Fruit fly (Drosophila melanogaster) whole organism, embryonic: ENCODE data around the gene robl22E.
A peak's percentile ranks its signal among the peaks of the same experiment; 100 is the strongest.

Experiments used
- Ada2b ChIP-seq: fragments of 200-800 bp; sonication (Bioruptor generic); IDR thresholded peaks from 2 replicates; pipeline ENCODE4 v1.3.6; 2022; ENCODE audit warnings: missing biosample characterization, missing genetic modification characterization
- Asciz ChIP-seq: fragments of 200-800 bp; sonication (Bioruptor generic); optimal IDR thresholded peaks from 2 replicates; lab custom pipeline; 2017; ENCODE audit warnings: missing biosample characterization, mild to moderate bottlenecking, missing genetic modification characterization, missing genetic modification reagents
- CG11504 ChIP-seq: fragments of 200-800 bp; sonication (Bioruptor generic); optimal IDR thresholded peaks from 3 replicates; lab custom pipeline; 2019; ENCODE audit warnings: missing biosample characterization, mild to moderate bottlenecking, missing genetic modification characterization, moderate library complexity
- CG11695 ChIP-seq: fragments of 200-800 bp; sonication (Bioruptor generic); IDR thresholded peaks from 3 replicates; pipeline ENCODE4 v1.3.6; 2022; ENCODE audit warnings: missing biosample characterization, missing genetic modification characterization
- CG12299 ChIP-seq: fragments of 200-800 bp; sonication (Bioruptor generic); optimal IDR thresholded peaks from 2 replicates; lab custom pipeline; 2018; ENCODE audit warnings: missing biosample characterization, mild to moderate bottlenecking, missing genetic modification characterization
- CG15073 ChIP-seq: fragments of 200-800 bp; sonication (Bioruptor generic); optimal IDR thresholded peaks from 2 replicates; lab custom pipeline; 2016; ENCODE audit warnings: missing biosample characterization, missing genetic modification characterization
- CG1832 ChIP-seq: fragments of 200-800 bp; sonication (Bioruptor generic); optimal IDR thresholded peaks from 2 replicates; lab custom pipeline; 2017; ENCODE audit warnings: missing biosample characterization, mild to moderate bottlenecking, missing genetic modification characterization, inconsistent platforms
- CG18599 ChIP-seq: fragments of 200-800 bp; sonication (Bioruptor generic); optimal IDR thresholded peaks from 3 replicates; lab custom pipeline; 2017; ENCODE audit warnings: missing biosample characterization, missing genetic modification characterization, mild to moderate bottlenecking, moderate library complexity, missing genetic modification reagents
- CG2120 ChIP-seq: fragments of 200-800 bp; sonication (Bioruptor generic); optimal IDR thresholded peaks from 3 replicates; lab custom pipeline; 2016; ENCODE audit warnings: missing biosample characterization, missing genetic modification characterization
- CG2678 ChIP-seq: fragments of 200-800 bp; sonication (Bioruptor generic); optimal IDR thresholded peaks from 3 replicates; lab custom pipeline; 2019; ENCODE audit warnings: missing biosample characterization, mild to moderate bottlenecking, missing genetic modification characterization, moderate library complexity
- CG3847 ChIP-seq: fragments of 200-800 bp; sonication (Bioruptor generic); IDR thresholded peaks from 2 replicates; pipeline ENCODE4 v1.3.6; 2022; ENCODE audit warnings: missing biosample characterization, missing genetic modification characterization
- CG7357 ChIP-seq: fragments of 200-800 bp; sonication (Bioruptor generic); IDR thresholded peaks from 3 replicates; pipeline ENCODE4 v1.3.6; 2022; ENCODE audit warnings: missing biosample characterization, missing genetic modification characterization
- CG9215 ChIP-seq: fragments of 200-800 bp; sonication (Bioruptor generic); IDR thresholded peaks from 2 replicates; pipeline ENCODE4 v1.3.6; 2022; ENCODE audit warnings: missing biosample characterization, missing genetic modification characterization
- CG9932 ChIP-seq: fragments of 200-800 bp; sonication (Bioruptor generic); IDR thresholded peaks from 2 replicates; pipeline ENCODE4 v1.3.6; 2022; ENCODE audit warnings: missing biosample characterization, missing genetic modification characterization
- CrebB ChIP-seq: fragments of 200-800 bp; sonication (Bioruptor generic); optimal IDR thresholded peaks from 3 replicates; lab custom pipeline; 2018; ENCODE audit warnings: missing biosample characterization, mild to moderate bottlenecking, missing genetic modification characterization
- Hmr ChIP-seq: fragments of 200-800 bp; sonication (Bioruptor generic); optimal IDR thresholded peaks from 3 replicates; lab custom pipeline; 2017; ENCODE audit warnings: mild to moderate bottlenecking, missing biosample characterization, missing genetic modification reagents, missing genetic modification characterization
- Hr51 ChIP-seq, 2 experiments: fragments of 200-800 bp; sonication (Bioruptor generic); optimal IDR thresholded peaks; 2 replicates in 1 of 2; 3 replicates in 1 of 2; lab custom pipeline; 2016 to 2018; ENCODE audit warnings: missing biosample characterization in 2 of 2, missing genetic modification characterization in 2 of 2, mild to moderate bottlenecking in 1 of 2, moderate library complexity in 1 of 2
- Med ChIP-seq: fragments of 200-800 bp; sonication (Bioruptor generic); peaks from one replicate; lab custom pipeline; 2016; ENCODE audit warnings: missing biosample characterization, missing genetic modification characterization, mild to moderate bottlenecking, inconsistent platforms, moderate library complexity
- Meics ChIP-seq: fragments of 200-800 bp; sonication (Bioruptor generic); optimal IDR thresholded peaks from 2 replicates; lab custom pipeline; 2017; ENCODE audit warnings: missing biosample characterization, mild to moderate bottlenecking, missing genetic modification characterization
- Oaz ChIP-seq: fragments of 200-800 bp; sonication (Bioruptor generic); IDR thresholded peaks from 2 replicates; pipeline ENCODE4 v1.3.6; 2022; ENCODE audit warnings: missing biosample characterization, missing genetic modification characterization
- Optix ChIP-seq: fragments of 200-800 bp; sonication (Bioruptor generic); IDR thresholded peaks from 3 replicates; pipeline ENCODE4 v1.3.6; 2022; ENCODE audit warnings: missing biosample characterization, missing genetic modification characterization
- Rx ChIP-seq: fragments of 200-800 bp; sonication (Bioruptor generic); IDR thresholded peaks from 2 replicates; pipeline ENCODE4 v1.3.6; 2022; ENCODE audit warnings: missing biosample characterization, missing genetic modification characterization
- Scr ChIP-seq: fragments of 200-800 bp; sonication (Bioruptor generic); IDR thresholded peaks from 2 replicates; pipeline ENCODE4 v1.3.6; 2022; ENCODE audit warnings: missing biosample characterization, missing genetic modification characterization; ENCODE audit not compliant: partially characterized antibody
- Xbp1 ChIP-seq: fragments of 200-800 bp; sonication (Bioruptor generic); optimal IDR thresholded peaks from 3 replicates; lab custom pipeline; 2016; ENCODE audit warnings: missing biosample characterization, mild to moderate bottlenecking, missing genetic modification characterization
- cwo ChIP-seq: fragments of 200-800 bp; sonication (Bioruptor generic); optimal IDR thresholded peaks from 3 replicates; lab custom pipeline; 2017; ENCODE audit warnings: missing biosample characterization, missing genetic modification characterization, mild to moderate bottlenecking, moderate library complexity, missing genetic modification reagents
- dysf ChIP-seq: fragments of 200-800 bp; sonication (Bioruptor generic); IDR thresholded peaks from 3 replicates; pipeline ENCODE4 v1.3.6; 2022; ENCODE audit warnings: missing biosample characterization, missing genetic modification characterization
- fd96Cb ChIP-seq: fragments of 200-800 bp; sonication (Bioruptor generic); optimal IDR thresholded peaks from 2 replicates; lab custom pipeline; 2018; ENCODE audit warnings: missing biosample characterization, mild to moderate bottlenecking, missing genetic modification characterization, moderate library complexity
- fru ChIP-seq: fragments of >200 bp; optimal IDR thresholded peaks from 2 replicates; lab custom pipeline; 2017
- ind ChIP-seq: fragments of 200-800 bp; sonication (Bioruptor generic); optimal IDR thresholded peaks from 3 replicates; lab custom pipeline; 2016; ENCODE audit warnings: missing biosample characterization, missing genetic modification characterization
- lab ChIP-seq: fragments of 200-800 bp; sonication (Bioruptor generic); optimal IDR thresholded peaks from 3 replicates; lab custom pipeline; 2017; ENCODE audit warnings: missing biosample characterization, missing genetic modification characterization, mild to moderate bottlenecking, moderate library complexity, missing genetic modification reagents
- lmd ChIP-seq: fragments of 200-800 bp; sonication (Bioruptor generic); IDR thresholded peaks from 2 replicates; pipeline ENCODE4 v1.3.6; 2022; ENCODE audit warnings: missing biosample characterization, missing genetic modification characterization
- nerfin-2 ChIP-seq: fragments of 200-800 bp; sonication (Bioruptor generic); IDR thresholded peaks from 2 replicates; pipeline ENCODE4 v1.3.6; 2022; ENCODE audit warnings: missing biosample characterization, missing genetic modification characterization; ENCODE audit not compliant: partially characterized antibody
- nom ChIP-seq: fragments of 200-800 bp; sonication (Bioruptor generic); optimal IDR thresholded peaks from 2 replicates; lab custom pipeline; 2017; ENCODE audit warnings: missing biosample characterization, missing genetic modification characterization, mild to moderate bottlenecking, moderate library complexity, missing genetic modification reagents
- onecut ChIP-seq: fragments of 200-800 bp; sonication (Bioruptor generic); IDR thresholded peaks from 2 replicates; pipeline ENCODE4 v1.3.6; 2022; ENCODE audit warnings: missing biosample characterization, missing genetic modification characterization
- otp ChIP-seq: fragments of 200-800 bp; sonication (Bioruptor generic); IDR thresholded peaks from 3 replicates; pipeline ENCODE4, ENCODE4 v1.3.6; 2022; ENCODE audit warnings: missing biosample characterization, missing genetic modification characterization
- pho ChIP-seq: fragments of 200-800 bp; sonication (Bioruptor generic); optimal IDR thresholded peaks from 2 replicates; lab custom pipeline; 2016; ENCODE audit warnings: missing biosample characterization, missing genetic modification characterization
- pnt ChIP-seq: fragments of 200-800 bp; sonication (Bioruptor generic); optimal IDR thresholded peaks from 3 replicates; lab custom pipeline; 2016; ENCODE audit warnings: missing biosample characterization, missing genetic modification characterization
- ranshi ChIP-seq: fragments of 200-800 bp; sonication (Bioruptor generic); IDR thresholded peaks from 2 replicates; pipeline ENCODE4 v1.3.6; 2022; ENCODE audit warnings: missing biosample characterization, missing genetic modification characterization
- rib ChIP-seq: fragments of 200-800 bp; sonication (Bioruptor generic); IDR thresholded peaks from 2 replicates; pipeline ENCODE4 v1.3.6; 2022; ENCODE audit warnings: missing biosample characterization, missing genetic modification characterization
- row ChIP-seq: fragments of 200-800 bp; sonication (Bioruptor generic); IDR thresholded peaks from 3 replicates; pipeline ENCODE4 v1.3.6; 2022; ENCODE audit warnings: missing biosample characterization, missing genetic modification characterization
- sisA ChIP-seq: fragments of 200-800 bp; sonication (Bioruptor generic); IDR thresholded peaks from 2 replicates; pipeline ENCODE4 v1.3.6; 2022; ENCODE audit warnings: missing biosample characterization, missing genetic modification characterization
- slbo ChIP-seq: fragments of 200-800 bp; sonication (Bioruptor generic); IDR thresholded peaks from 2 replicates; pipeline ENCODE4 v1.3.6; 2022; ENCODE audit warnings: missing biosample characterization, missing genetic modification characterization
- stwl ChIP-seq: fragments of 200-800 bp; sonication (Bioruptor generic); optimal IDR thresholded peaks from 3 replicates; lab custom pipeline; 2018; ENCODE audit warnings: missing biosample characterization, mild to moderate bottlenecking, missing genetic modification characterization, moderate library complexity
- ttk ChIP-seq: fragments of 200-800 bp; sonication (Bioruptor generic); IDR thresholded peaks from 2 replicates; pipeline ENCODE4 v2.1.2; 2022; ENCODE audit warnings: missing biosample characterization, missing genetic modification characterization
- zfh2 ChIP-seq: fragments of 200-800 bp; sonication (Bioruptor generic); optimal IDR thresholded peaks from 2 replicates; lab custom pipeline; 2016; ENCODE audit warnings: missing biosample characterization, missing genetic modification characterization

Gene robl22E

DNA sequence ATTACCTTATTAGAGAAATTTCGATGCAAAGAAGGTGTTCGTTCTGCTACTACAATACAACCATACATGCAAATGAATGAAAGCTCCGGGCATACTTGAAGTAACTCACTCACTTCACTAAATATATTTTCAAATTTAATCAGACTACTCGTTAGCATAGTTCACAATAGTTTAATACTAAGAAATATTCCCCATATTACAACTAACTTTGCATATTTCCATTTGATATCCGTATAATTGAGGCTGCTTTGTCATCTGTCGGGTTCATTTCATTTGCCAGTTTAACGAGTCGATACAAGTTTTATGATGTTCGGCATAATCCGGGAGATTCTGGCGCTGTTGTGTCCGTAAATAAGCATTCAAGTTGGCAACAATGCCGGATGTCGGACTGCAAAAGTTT is at the start of gene robl22E:
TSS of gene robl22E (minus strand) at position 101 of the 400 bp plus-strand sequence.
- TF ChIP-seq fru (lab: Kevin White, UChicago) (no peak), rib (no peak), pnt (no peak), CG15073 (no peak), sisA (no peak), CrebB (no peak), onecut (GFP tag; lab: Robert Waterston, UW) (no peak), stwl (tag; lab: Kevin White, UChicago) (no peak), fd96Cb (no peak), Asciz (GFP tag; lab: Kevin White, UChicago) (no peak), Med (no peak), ranshi (GFP tag; lab: Robert Waterston, UW) (no peak)

DNA sequence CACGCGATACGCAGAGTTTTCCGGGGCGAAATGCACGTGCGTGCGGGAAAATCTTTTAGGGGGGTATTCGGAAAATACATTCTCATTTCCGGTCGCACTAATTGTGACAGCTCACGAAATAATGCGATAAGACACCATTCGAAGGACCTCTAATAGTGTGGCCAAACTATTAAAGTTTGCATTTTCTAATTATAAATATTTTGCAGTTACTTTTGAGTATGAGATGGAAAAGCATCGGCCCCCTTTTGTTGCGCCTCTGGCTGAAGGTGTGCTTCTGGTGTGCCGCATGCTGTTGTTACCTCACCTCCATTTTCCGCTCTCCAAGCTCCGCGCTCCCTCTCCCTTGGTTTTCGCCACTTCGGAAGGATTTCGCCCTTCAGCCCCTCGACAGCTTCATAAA is 23.6 kb upstream of the robl22E start:
- TF ChIP-seq CG12299, result no peak
- TF ChIP-seq Ada2b (GFP tag; lab: Robert Waterston, UW), result peak; percentile 34; the same call in 1 of the 2 replicates
- TF ChIP-seq Xbp1, result no peak
- peak; percentile 52; the same call in 1 of the 3 replicates for TF ChIP-seq dysf (GFP tag; lab: Robert Waterston, UW)
- 0 out of 3 replicates have a peak, but pooled peaks have one; percentile 13 for TF ChIP-seq CG11695 (GFP tag; lab: Robert Waterston, UW)
- TF ChIP-seq ind (GFP tag; lab: Kevin White, UChicago), result peak; percentile 3
- peak; percentile 5 for TF ChIP-seq Meics (GFP tag; lab: Kevin White, UChicago)
- TF ChIP-seq CG2678, result peak; percentile 36
- peak in 1 of 2 experiments; percentile 11 for TF ChIP-seq Hr51 (GFP tag; optimal IDR thresholded peaks at IDR 0.05; lab: Kevin White, UChicago)
- no peak for TF ChIP-seq nom (GFP tag; lab: Kevin White, UChicago)
- no peak for TF ChIP-seq CG7357 (GFP tag; lab: Robert Waterston, UW)
- TF ChIP-seq lab (GFP tag; lab: Kevin White, UChicago), result peak; percentile 45
- TF ChIP-seq Hmr (GFP tag; lab: Kevin White, UChicago), result peak; percentile 24
- TF ChIP-seq CG18599 (GFP tag; lab: Kevin White, UChicago), result peak; percentile 68
- TF ChIP-seq slbo (GFP tag; lab: Robert Waterston, UW), result peak; percentile 39; the same call in 1 of the 2 replicates
- peak; percentile 6; the same call in 1 of the 3 replicates for TF ChIP-seq Optix (GFP tag; lab: Robert Waterston, UW)
- TF ChIP-seq CG9215, result peak; percentile 31; the same call in 1 of the 2 replicates
- TF ChIP-seq nerfin-2, result no peak
- peak; percentile 42 for TF ChIP-seq CG2120 (GFP tag; lab: Kevin White, UChicago)
- TF ChIP-seq CG9932 (GFP tag; lab: Robert Waterston, UW), result peak; percentile 34
- peak; percentile 54; the same call in 2 of the 3 replicates for TF ChIP-seq row (GFP tag; lab: Robert Waterston, UW)
- TF ChIP-seq ttk (GFP tag; lab: Robert Waterston, UW), result 0 out of 2 replicates have a peak, but pooled peaks have one; percentile 31
- TF ChIP-seq CG3847 (GFP tag; lab: Robert Waterston, UW), result peak; percentile 34
- TF ChIP-seq Oaz (GFP tag; lab: Robert Waterston, UW), result 0 out of 2 replicates have a peak, but pooled peaks have one; percentile 12
- TF ChIP-seq pho (GFP tag; lab: Kevin White, UChicago), result no peak
- no peak for TF ChIP-seq Rx
- TF ChIP-seq zfh2 (GFP tag; lab: Kevin White, UChicago), result peak; percentile 8
- TF ChIP-seq Scr (GFP tag; lab: Robert Waterston, UW), result no peak
- TF ChIP-seq sisA, result peak; percentile 15; the same call in 1 of the 2 replicates
- peak; percentile 48 for TF ChIP-seq cwo (GFP tag; lab: Kevin White, UChicago)
- TF ChIP-seq otp (GFP tag; lab: Robert Waterston, UW), result no peak
- no peak for TF ChIP-seq CG1832 (GFP tag; lab: Kevin White, UChicago)
- 0 out of 2 replicates have a peak, but pooled peaks have one; percentile 13 for TF ChIP-seq lmd (GFP tag; lab: Robert Waterston, UW)
- no peak for TF ChIP-seq CG11504
